Fruit fly (Drosophila melanogaster): ENCODE data around the gene mRpL39.

- TF ChIP-seq CG8478 (optimal IDR thresholded peaks at IDR 0.05), result no peak
- no peak for TF ChIP-seq CTCF (optimal IDR thresholded peaks at IDR 0.05)
Observed at dm6 chr3L:14964862-14965261, 34.6 kb downstream of the mRpL39 start.

All from S2 (cell line).